Fruit fly (Drosophila melanogaster) whole organism, embryonic: Measurements from ENCODE around the gene CG4593.

Experiments
- BEAF-32 ChIP-seq: fragments of 200-800 bp; sonication (Bioruptor generic); optimal IDR thresholded peaks from 3 replicates; lab custom pipeline; 2017; ENCODE audit warnings: missing biosample characterization, missing genetic modification characterization, mild to moderate bottlenecking, moderate library complexity, missing genetic modification reagents
- BtbVII ChIP-seq: fragments of 200-800 bp; sonication (Bioruptor generic); optimal IDR thresholded peaks from 3 replicates; lab custom pipeline; 2017; ENCODE audit warnings: missing biosample characterization, mild to moderate bottlenecking, missing genetic modification characterization
- CG10462 ChIP-seq: fragments of 200-800 bp; sonication (Bioruptor generic); optimal IDR thresholded peaks from 2 replicates; lab custom pipeline; 2016; ENCODE audit warnings: missing biosample characterization, missing genetic modification characterization
- CG10654 ChIP-seq: fragments of 200-800 bp; sonication (Bioruptor generic); optimal IDR thresholded peaks from 2 replicates; lab custom pipeline; 2016; ENCODE audit warnings: missing biosample characterization, missing genetic modification characterization
- CG12104 ChIP-seq: fragments of 200-800 bp; sonication (Bioruptor generic); optimal IDR thresholded peaks from 3 replicates; lab custom pipeline; 2016; ENCODE audit warnings: missing biosample characterization, missing genetic modification characterization
- CG12236 ChIP-seq: fragments of 200-800 bp; sonication (Bioruptor generic); optimal IDR thresholded peaks from 2 replicates; lab custom pipeline; 2016; ENCODE audit warnings: missing biosample characterization, missing genetic modification characterization
- CG12942 ChIP-seq: fragments of 200-800 bp; sonication (Bioruptor generic); optimal IDR thresholded peaks from 3 replicates; lab custom pipeline; 2016; ENCODE audit warnings: missing biosample characterization, missing genetic modification characterization
- CG17328 ChIP-seq: fragments of 200-800 bp; sonication (Bioruptor generic); IDR thresholded peaks from 2 replicates; pipeline ENCODE4 v1.3.6; 2022; ENCODE audit warnings: missing biosample characterization, missing genetic modification characterization
- CG18011 ChIP-seq: fragments of 200-800 bp; sonication (Bioruptor generic); optimal IDR thresholded peaks from 2 replicates; lab custom pipeline; 2017; ENCODE audit warnings: missing biosample characterization, missing genetic modification characterization, mild to moderate bottlenecking, moderate library complexity, missing genotype
- CG2712 ChIP-seq: fragments of 200-800 bp; optimal IDR thresholded peaks from 3 replicates; lab custom pipeline; 2019; ENCODE audit warnings: missing biosample characterization, mild to moderate bottlenecking, missing genetic modification characterization, moderate library complexity
- CG30020 ChIP-seq: fragments of 200-800 bp; optimal IDR thresholded peaks from 2 replicates; lab custom pipeline; 2019; ENCODE audit warnings: missing biosample characterization, mild to moderate bottlenecking, missing genetic modification characterization, moderate library complexity
- CG31441 ChIP-seq: fragments of 200-800 bp; sonication (Bioruptor generic); IDR thresholded peaks from 2 replicates; pipeline ENCODE4 v1.3.6; 2022; ENCODE audit warnings: missing biosample characterization, missing genetic modification characterization
- CG32772 ChIP-seq: fragments of 200-800 bp; sonication (Bioruptor generic); IDR thresholded peaks from 2 replicates; pipeline ENCODE4 v1.3.6; 2022; ENCODE audit warnings: missing biosample characterization, missing genetic modification characterization
- CG34224 ChIP-seq: fragments of 200-800 bp; sonication (Bioruptor generic); IDR thresholded peaks from 3 replicates; pipeline ENCODE4 v1.3.6; 2022; ENCODE audit warnings: missing biosample characterization, missing genetic modification characterization; ENCODE audit not compliant: partially characterized antibody
- CG6683 ChIP-seq: fragments of 200-800 bp; sonication (Bioruptor generic); optimal IDR thresholded peaks from 2 replicates; lab custom pipeline; 2017; ENCODE audit warnings: missing biosample characterization, mild to moderate bottlenecking, missing genetic modification characterization, missing genetic modification reagents
- CG7987 ChIP-seq: fragments of 200-800 bp; sonication (Bioruptor generic); optimal IDR thresholded peaks from 2 replicates; lab custom pipeline; 2018; ENCODE audit warnings: missing biosample characterization, mild to moderate bottlenecking, missing genetic modification characterization, moderate library complexity
- CG8290 ChIP-seq, 3 experiments: fragments of 200-800 bp; sonication (Bioruptor generic); optimal IDR thresholded peaks; 2 replicates each; lab custom pipeline; 2016 to 2019; ENCODE audit warnings: missing biosample characterization in 3 of 3, missing genetic modification characterization in 3 of 3, mild to moderate bottlenecking in 2 of 3, moderate library complexity in 1 of 3
- CG9876 ChIP-seq: fragments of 200-800 bp; sonication (Bioruptor generic); optimal IDR thresholded peaks from 2 replicates; lab custom pipeline; 2016; ENCODE audit warnings: missing biosample characterization, missing genetic modification characterization
- Dbx ChIP-seq: fragments of 200-800 bp; sonication (Bioruptor generic); IDR thresholded peaks from 3 replicates; pipeline ENCODE4 v1.3.6; 2022; ENCODE audit warnings: missing biosample characterization, missing genetic modification characterization
- Fer1 ChIP-seq: fragments of 200-800 bp; sonication (Bioruptor generic); optimal IDR thresholded peaks from 2 replicates; lab custom pipeline; 2017; ENCODE audit warnings: missing biosample characterization, mild to moderate bottlenecking, missing genetic modification characterization
- Fer2 ChIP-seq: fragments of 200-800 bp; sonication (Bioruptor generic); optimal IDR thresholded peaks from 2 replicates; lab custom pipeline; 2018; ENCODE audit warnings: missing biosample characterization, mild to moderate bottlenecking, missing genetic modification characterization, moderate library complexity
- GATAe ChIP-seq: fragments of 200-800 bp; sonication (Bioruptor generic); conservative IDR thresholded peaks from 2 replicates; pipeline ENCODE4 v1.3.6; 2022; ENCODE audit warnings: missing biosample characterization, missing genetic modification characterization
- H2.0 ChIP-seq: fragments of 200-800 bp; sonication (Bioruptor generic); IDR thresholded peaks from 2 replicates; pipeline ENCODE4 v1.3.6; 2022; ENCODE audit warnings: missing biosample characterization, missing genetic modification characterization
- Hr3 ChIP-seq: fragments of 200-800 bp; sonication (Bioruptor generic); optimal IDR thresholded peaks from 3 replicates; lab custom pipeline; 2016; ENCODE audit warnings: missing biosample characterization, missing genetic modification characterization
- Kr ChIP-seq: fragments of 200-800 bp; sonication (Bioruptor generic); optimal IDR thresholded peaks from 2 replicates; lab custom pipeline; 2017; ENCODE audit warnings: missing biosample characterization, mild to moderate bottlenecking, missing genetic modification characterization
- Mad ChIP-seq: fragments of 200-800 bp; sonication (Bioruptor generic); optimal IDR thresholded peaks from 2 replicates; lab custom pipeline; 2016; ENCODE audit warnings: missing biosample characterization, missing genetic modification characterization
- NC2α ChIP-seq: fragments of 200-800 bp; sonication (Bioruptor generic); optimal IDR thresholded peaks from 2 replicates; lab custom pipeline; 2016; ENCODE audit warnings: missing biosample characterization, missing genetic modification characterization
- PHDP ChIP-seq: fragments of 200-800 bp; sonication (Bioruptor generic); optimal IDR thresholded peaks from 3 replicates; lab custom pipeline; 2018; ENCODE audit warnings: missing biosample characterization, mild to moderate bottlenecking, missing genetic modification characterization, moderate library complexity
- Sry-δ ChIP-seq: fragments of 200-800 bp; sonication (Bioruptor generic); optimal IDR thresholded peaks from 2 replicates; lab custom pipeline; 2016; ENCODE audit warnings: missing biosample characterization, missing genetic modification characterization
- abd-A ChIP-seq: fragments of 200-800 bp; sonication (Bioruptor generic); optimal IDR thresholded peaks from 3 replicates; lab custom pipeline; 2019; ENCODE audit warnings: missing biosample characterization, mild to moderate bottlenecking, missing genetic modification characterization, moderate library complexity
- ase ChIP-seq: fragments of 200-800 bp; sonication (Bioruptor generic); IDR thresholded peaks from 3 replicates; pipeline ENCODE4 v1.3.6; 2022; ENCODE audit warnings: missing biosample characterization, missing genetic modification characterization
- danr ChIP-seq: fragments of 200-800 bp; sonication (Bioruptor generic); IDR thresholded peaks from 2 replicates; pipeline ENCODE4 v1.3.6; 2022; ENCODE audit warnings: missing biosample characterization, missing genetic modification characterization
- exex ChIP-seq: fragments of 200-800 bp; sonication (Bioruptor generic); optimal IDR thresholded peaks from 4 replicates; lab custom pipeline; 2018; ENCODE audit warnings: missing biosample characterization, mild to moderate bottlenecking, missing genetic modification characterization, moderate library complexity
- fd3F ChIP-seq: fragments of 200-800 bp; sonication (Bioruptor generic); optimal IDR thresholded peaks from 2 replicates; lab custom pipeline; 2018; ENCODE audit warnings: missing biosample characterization, mild to moderate bottlenecking, missing genetic modification characterization, moderate library complexity
- fd96Cb ChIP-seq: fragments of 200-800 bp; sonication (Bioruptor generic); optimal IDR thresholded peaks from 2 replicates; lab custom pipeline; 2018; ENCODE audit warnings: missing biosample characterization, mild to moderate bottlenecking, missing genetic modification characterization, moderate library complexity
- gt ChIP-seq: fragments of 200-800 bp; sonication (Bioruptor generic); IDR thresholded peaks from 2 replicates; pipeline ENCODE4 v1.3.6; 2022; ENCODE audit warnings: missing biosample characterization, missing genetic modification characterization
- h ChIP-seq: fragments of >200 bp; optimal IDR thresholded peaks from 2 replicates; lab custom pipeline; 2017
- her ChIP-seq: fragments of 200-800 bp; sonication (Bioruptor generic); optimal IDR thresholded peaks from 2 replicates; lab custom pipeline; 2016; ENCODE audit warnings: missing biosample characterization, missing genetic modification characterization
- lola ChIP-seq, 3 experiments: fragments of >200 bp in 2 of 3; fragments of 200-800 bp in 1 of 3; sonication (Bioruptor generic) in 1 of 3; optimal IDR thresholded peaks; 2 replicates each; lab custom pipeline; 2017 to 2019; ENCODE audit warnings: missing biosample characterization in 3 of 3, missing genetic modification characterization in 3 of 3, mild to moderate bottlenecking in 1 of 3, moderate library complexity in 1 of 3
- nerfin-2 ChIP-seq: fragments of 200-800 bp; sonication (Bioruptor generic); IDR thresholded peaks from 2 replicates; pipeline ENCODE4 v1.3.6; 2022; ENCODE audit warnings: missing biosample characterization, missing genetic modification characterization; ENCODE audit not compliant: partially characterized antibody
- odd ChIP-seq: fragments of 200-800 bp; sonication (Bioruptor generic); optimal IDR thresholded peaks from 2 replicates; lab custom pipeline; 2017; ENCODE audit warnings: missing biosample characterization, mild to moderate bottlenecking, missing genetic modification characterization
- org-1 ChIP-seq: fragments of 200-800 bp; sonication (Bioruptor generic); optimal IDR thresholded peaks from 2 replicates; lab custom pipeline; 2017; ENCODE audit warnings: missing biosample characterization, missing genetic modification characterization
- peb ChIP-seq: fragments of 200-800 bp; sonication (Bioruptor generic); IDR thresholded peaks from 2 replicates; pipeline ENCODE4 v1.3.6; 2022; ENCODE audit warnings: missing biosample characterization, missing genetic modification characterization
- psq ChIP-seq: fragments of 200-800 bp; sonication (Bioruptor generic); optimal IDR thresholded peaks from 2 replicates; lab custom pipeline; 2017; ENCODE audit warnings: missing biosample characterization, missing genetic modification characterization
- schlank ChIP-seq: fragments of 200-800 bp; sonication (Bioruptor generic); optimal IDR thresholded peaks from 2 replicates; lab custom pipeline; 2018; ENCODE audit warnings: missing biosample characterization, mild to moderate bottlenecking, missing genetic modification characterization
- sens-2 ChIP-seq: fragments of 200-800 bp; sonication (Bioruptor generic); IDR thresholded peaks from 2 replicates; pipeline ENCODE4 v1.3.6; 2022; ENCODE audit warnings: missing biosample characterization, missing genetic modification characterization
- sisA ChIP-seq: fragments of 200-800 bp; sonication (Bioruptor generic); IDR thresholded peaks from 2 replicates; pipeline ENCODE4 v1.3.6; 2022; ENCODE audit warnings: missing biosample characterization, missing genetic modification characterization
- sr ChIP-seq: fragments of 200-800 bp; sonication (Bioruptor generic); IDR thresholded peaks from 3 replicates; pipeline ENCODE4 v1.3.6; 2022; ENCODE audit warnings: missing biosample characterization, missing genetic modification characterization
- trh ChIP-seq: fragments of 200-800 bp; sonication (Bioruptor generic); optimal IDR thresholded peaks from 2 replicates; lab custom pipeline; 2016; ENCODE audit warnings: missing biosample characterization, missing genetic modification characterization
- tx ChIP-seq: fragments of 200-800 bp; sonication (Bioruptor generic); optimal IDR thresholded peaks from 2 replicates; lab custom pipeline; 2016; ENCODE audit warnings: missing biosample characterization, missing genetic modification characterization
- zfh2 ChIP-seq: fragments of 200-800 bp; sonication (Bioruptor generic); optimal IDR thresholded peaks from 2 replicates; lab custom pipeline; 2016; ENCODE audit warnings: missing biosample characterization, missing genetic modification characterization

The CG4593 gene

DNA sequence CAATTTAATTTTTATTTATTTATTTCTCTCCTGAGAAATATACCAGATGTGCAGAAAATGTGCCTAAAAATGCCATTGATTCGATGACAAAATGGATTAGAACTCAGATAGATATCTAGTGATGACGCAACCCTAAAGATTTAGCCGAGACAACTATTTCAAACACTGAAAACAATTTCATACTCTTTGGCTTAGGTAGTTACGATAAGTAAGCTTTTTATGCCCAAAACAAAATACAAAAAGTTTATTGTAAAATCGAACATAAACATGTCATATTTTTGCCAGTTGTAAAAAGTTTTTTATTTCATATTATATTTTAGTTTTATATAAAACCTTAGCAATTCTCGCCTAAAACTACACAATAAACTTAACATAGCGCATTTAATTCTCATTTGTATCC is 40.3 kb upstream of the CG4593 start, which contains the start of gene CG3040 (continued):
- TF ChIP-seq tx (no peak), her (GFP tag; lab: Kevin White, UChicago) (no peak), Fer2 (no peak), peb (GFP tag; lab: Robert Waterston, UW) (no peak), CG12236 (GFP tag; lab: Kevin White, UChicago) (no peak), sens-2 (no peak), ase (GFP tag; lab: Robert Waterston, UW) (no peak), abd-A (tag; lab: Kevin White, UChicago) (peak; percentile 15), Fer1 (GFP tag; lab: Kevin White, UChicago) (peak; percentile 24), CG8290 (GFP tag; optimal IDR thresholded peaks at IDR 0.05; lab: Kevin White, UChicago) (peak; percentile 5), CG8290 (tag; optimal IDR thresholded peaks at IDR 0.05; lab: Kevin White, UChicago) (peak in 1 of 2 experiments; percentile 70), schlank (tag; lab: Kevin White, UChicago) (no peak), Mad (no peak), CG6683 (GFP tag; lab: Kevin White, UChicago) (no peak), zfh2 (GFP tag; lab: Kevin White, UChicago) (peak; percentile 40), CG12104 (no peak), odd (no peak), gt (GFP tag; lab: Robert Waterston, UW) (no peak), Dbx (GFP tag; lab: Robert Waterston, UW) (0 out of 3 replicates have a peak, but pooled peaks have one; percentile 38), PHDP (peak; percentile 28), CG34224 (GFP tag; lab: Robert Waterston, UW) (no peak), CG32772 (GFP tag; lab: Robert Waterston, UW) (0 out of 2 replicates have a peak, but pooled peaks have one; percentile 14), fd96Cb (tag; lab: Kevin White, UChicago) (peak; percentile 10), danr (GFP tag; lab: Robert Waterston, UW) (no peak), CG31441 (GFP tag; lab: Robert Waterston, UW) (peak; percentile 39), CG18011 (GFP tag; lab: Kevin White, UChicago) (no peak), CG9876 (GFP tag; lab: Kevin White, UChicago) (no peak), sr (GFP tag; lab: Robert Waterston, UW) (no peak), exex (tag; lab: Kevin White, UChicago) (no peak), org-1 (GFP tag; lab: Kevin White, UChicago) (no peak), sisA (no peak), GATAe (GFP tag; lab: Robert Waterston, UW) (no peak), CG2712 (tag; lab: Kevin White, UChicago) (peak; percentile 54), CG30020 (peak; percentile 2), H2.0 (GFP tag; lab: Robert Waterston, UW) (peak; percentile 42; the same call in 1 of the 2 replicates), NC2α (GFP tag; lab: Kevin White, UChicago) (no peak), CG10462 (GFP tag; lab: Kevin White, UChicago) (no peak), BEAF-32 (peak; percentile 35), Kr (GFP tag; lab: Kevin White, UChicago) (no peak), h (lab: Kevin White, UChicago) (no peak), Sry-δ (peak; percentile 42), CG17328 (GFP tag; lab: Robert Waterston, UW) (no peak), CG7987 (GFP tag; lab: Kevin White, UChicago) (no peak), nerfin-2 (GFP tag; lab: Robert Waterston, UW) (no peak), fd3F (GFP tag; lab: Kevin White, UChicago) (peak; percentile 4), trh (no peak), Hr3 (GFP tag; lab: Kevin White, UChicago) (peak; percentile 32), CG10654 (peak; percentile 25), BtbVII (GFP tag; lab: Kevin White, UChicago) (no peak), lola (GFP tag; optimal IDR thresholded peaks at IDR 0.05; lab: Kevin White, UChicago) (no peak), psq (GFP tag; lab: Kevin White, UChicago) (no peak), CG12942 (GFP tag; lab: Kevin White, UChicago) (no peak)
